Worm (Caenorhabditis elegans): ENCODE measurements around the gene fbxc-58.

- TF ChIP-seq K12H6.12 (tag; optimal IDR thresholded peaks at IDR 0.05) (no peak), rec-8 (tag; optimal IDR thresholded peaks at IDR 0.05) (no peak), rcor-1 (GFP tag; IDR thresholded peaks at IDR 0.05) (no peak), lin-35 (GFP tag; optimal IDR thresholded peaks at IDR 0.05) (no peak), nhr-120 (GFP tag; IDR thresholded peaks at IDR 0.05) (no peak)
Measured at ce11 chrIV:9336538-9337090, 34.7 kb upstream of the fbxc-58 start, which contains the start of gene T20D3.5.

Measured in whole organism, young adult.